Fruit fly (Drosophila melanogaster): ENCODE measurements around the gene nebu.

Gene nebu

dm6 chr3L:12861255-12861899 lies 18.5 kb upstream of the nebu start, which contains the start of gene CG32107 (continued):
- no peak for TF ChIP-seq CG2129 (GFP tag; IDR thresholded peaks at IDR 0.05; ENCODE audit: partially characterized antibody)
- no peak for TF ChIP-seq sim (GFP tag; IDR thresholded peaks at IDR 0.05)
- peak in 1 of 2 experiments; percentile 15 for TF ChIP-seq chif (GFP tag; optimal IDR thresholded peaks at IDR 0.05)
- no peak for TF ChIP-seq CG3163 (GFP tag; optimal IDR thresholded peaks at IDR 0.05)
- peak; percentile 23 for TF ChIP-seq fd102C (GFP tag; optimal IDR thresholded peaks at IDR 0.05)
- TF ChIP-seq Mes4 (GFP tag; optimal IDR thresholded peaks at IDR 0.05): no peak
- TF ChIP-seq disco-r (GFP tag; optimal IDR thresholded peaks at IDR 0.05): no peak
- no peak for TF ChIP-seq Atf-2 (GFP tag; optimal IDR thresholded peaks at IDR 0.05)
- TF ChIP-seq Max (GFP tag; optimal IDR thresholded peaks at IDR 0.05): no peak
- no peak for TF ChIP-seq CG30431 (GFP tag; optimal IDR thresholded peaks at IDR 0.05)
- no peak for TF ChIP-seq CG17568 (GFP tag; optimal IDR thresholded peaks at IDR 0.05)
- peak; percentile 17 for TF ChIP-seq CG1233 (GFP tag; optimal IDR thresholded peaks at IDR 0.05)
- peak; percentile 40 for TF ChIP-seq mirr (GFP tag; optimal IDR thresholded peaks at IDR 0.05)
- TF ChIP-seq CG13123 (GFP tag; optimal IDR thresholded peaks at IDR 0.05): no peak
- no peak for TF ChIP-seq CG10654 (GFP tag; optimal IDR thresholded peaks at IDR 0.05)
- no peak for TF ChIP-seq CG30403 (GFP tag; optimal IDR thresholded peaks at IDR 0.05)
- no peak for TF ChIP-seq corto (GFP tag; optimal IDR thresholded peaks at IDR 0.05)
- no peak for TF ChIP-seq CG10543 (GFP tag; optimal IDR thresholded peaks at IDR 0.05)
- TF ChIP-seq Scr (GFP tag; IDR thresholded peaks at IDR 0.05; ENCODE audit: partially characterized antibody): no peak
- peak; percentile 68 for TF ChIP-seq Lhr (GFP tag; optimal IDR thresholded peaks at IDR 0.05)
- no peak for TF ChIP-seq Adf1 (GFP tag; IDR thresholded peaks at IDR 0.05)
- TF ChIP-seq tgo (GFP tag; IDR thresholded peaks at IDR 0.05): no peak
- no peak for TF ChIP-seq CG18619 (GFP tag; optimal IDR thresholded peaks at IDR 0.05)
- TF ChIP-seq CG1832 (GFP tag; optimal IDR thresholded peaks at IDR 0.05): no peak
- no peak for TF ChIP-seq dan (GFP tag; IDR thresholded peaks at IDR 0.05)
- TF ChIP-seq Ets65A (GFP tag): peak; percentile 30
- peak; percentile 40 for TF ChIP-seq CG2116 (GFP tag; optimal IDR thresholded peaks at IDR 0.05)
- TF ChIP-seq kni (GFP tag; optimal IDR thresholded peaks at IDR 0.05): no peak
- TF ChIP-seq CG10267 (tag; optimal IDR thresholded peaks at IDR 0.05): peak; percentile 11
- no peak for TF ChIP-seq kah (GFP tag; optimal IDR thresholded peaks at IDR 0.05)
- no peak for TF ChIP-seq cwo (GFP tag; optimal IDR thresholded peaks at IDR 0.05)
- peak; percentile 53 for TF ChIP-seq trem (tag; optimal IDR thresholded peaks at IDR 0.05)
- no peak for TF ChIP-seq pfk (GFP tag; optimal IDR thresholded peaks at IDR 0.05)
- TF ChIP-seq CG13894 (tag; optimal IDR thresholded peaks at IDR 0.05): no peak
- no peak for TF ChIP-seq ssp (GFP tag; IDR thresholded peaks at IDR 0.05)
- no peak for TF ChIP-seq chinmo (GFP tag; IDR thresholded peaks at IDR 0.05; ENCODE audit: partially characterized antibody)
- no peak for TF ChIP-seq D19B (GFP tag; optimal IDR thresholded peaks at IDR 0.05)
- TF ChIP-seq Myb (GFP tag; optimal IDR thresholded peaks at IDR 0.05): peak; percentile 57
- no peak for TF ChIP-seq CG17186 (GFP tag; optimal IDR thresholded peaks at IDR 0.05)
- no peak for TF ChIP-seq CG7987 (GFP tag; optimal IDR thresholded peaks at IDR 0.05)
- TF ChIP-seq CG12219 (GFP tag; optimal IDR thresholded peaks at IDR 0.05): no peak
- no peak for TF ChIP-seq Eip74EF (GFP tag; optimal IDR thresholded peaks at IDR 0.05)
- no peak for TF ChIP-seq CG2202 (tag; optimal IDR thresholded peaks at IDR 0.05)
- no peak for TF ChIP-seq CG18262 (tag; optimal IDR thresholded peaks at IDR 0.05)
- peak; percentile 31 for TF ChIP-seq CoRest (tag; optimal IDR thresholded peaks at IDR 0.05)
- no peak for TF ChIP-seq Ada2b (GFP tag; IDR thresholded peaks at IDR 0.05)
- no peak for TF ChIP-seq CG9876 (GFP tag; optimal IDR thresholded peaks at IDR 0.05)
- peak; percentile 48 for TF ChIP-seq CG2712 (tag; optimal IDR thresholded peaks at IDR 0.05)
- peak; percentile 13 for TF ChIP-seq dmrt11E (tag; optimal IDR thresholded peaks at IDR 0.05)
- no peak for TF ChIP-seq maf-S (GFP tag; optimal IDR thresholded peaks at IDR 0.05)
